Worm (Caenorhabditis elegans): ENCODE results near the gene lys-1.

DNA sequence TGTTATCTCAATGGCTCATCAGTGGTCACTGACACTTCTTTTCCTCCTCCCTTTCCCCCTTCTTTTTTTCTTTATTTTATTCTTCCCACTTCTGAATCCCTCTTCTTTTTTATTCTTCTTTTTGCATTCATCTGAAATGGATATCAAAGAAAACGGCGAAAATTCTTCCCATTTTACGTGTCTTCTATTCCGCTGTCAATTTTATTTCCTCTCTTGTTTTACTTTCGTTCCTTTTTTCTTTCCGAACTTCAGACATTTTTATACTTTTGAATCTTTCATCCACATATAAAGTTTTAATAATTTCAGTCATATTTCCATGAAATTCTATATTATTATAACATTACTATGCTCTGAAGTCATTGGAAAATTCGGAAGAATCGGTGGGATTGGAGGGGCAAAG is 9.6 kb downstream of the lys-1 start, which contains the start of gene B0024.3:
- no peak for TF ChIP-seq zim-3 (tag; optimal IDR thresholded peaks at IDR 0.05)
- TF ChIP-seq somi-1 (GFP tag; optimal IDR thresholded peaks at IDR 0.05): no peak
- no peak for TF ChIP-seq madf-8 (GFP tag; conservative IDR thresholded peaks at IDR 0.05)
- TF ChIP-seq nfya-2 (GFP tag; IDR thresholded peaks at IDR 0.05): no peak
- no peak for TF ChIP-seq lsl-1 (GFP tag; optimal IDR thresholded peaks at IDR 0.05)
- no peak for TF ChIP-seq hmg-1.2 (GFP tag; IDR thresholded peaks at IDR 0.05)
- TF ChIP-seq F52B5.7 (tag; optimal IDR thresholded peaks at IDR 0.05): no peak
- no peak for TF ChIP-seq mes-4 (tag; optimal IDR thresholded peaks at IDR 0.05)
- TF ChIP-seq F33H1.4 (GFP tag; IDR thresholded peaks at IDR 0.05): no peak

Data from whole organism, young adult.